Worm (Caenorhabditis elegans): ENCODE results near the gene irld-42.

The irld-42 gene

DNA sequence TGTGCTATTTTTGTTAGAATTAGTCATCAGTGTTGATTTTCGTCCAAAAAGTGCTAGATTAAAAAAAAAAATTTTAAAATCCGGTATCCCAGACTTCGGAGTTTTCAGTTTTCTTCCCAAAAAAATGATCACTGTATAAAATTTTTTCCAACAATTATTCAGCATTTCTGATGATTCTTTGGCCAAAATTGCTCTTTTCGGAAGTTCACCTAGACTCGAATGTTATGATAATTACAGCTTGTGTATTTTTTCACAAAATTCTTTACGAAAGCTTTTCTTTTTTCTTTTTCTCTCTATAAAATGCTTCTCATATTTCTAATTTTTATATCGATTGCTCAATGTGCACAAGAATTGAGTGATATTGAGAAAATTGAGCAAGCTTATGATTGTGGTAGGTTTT, 36.6 kb upstream of the irld-42 start, which contains the start of gene irld-17:
Gene irld-17, plus strand, starts transcription at position 301 of the 400 bp plus-strand sequence.
- TF ChIP-seq ztf-23 (GFP tag; IDR thresholded peaks at IDR 0.05) (no peak), cog-1 (tag; optimal IDR thresholded peaks at IDR 0.05) (no peak), ref-1 (GFP tag; conservative IDR thresholded peaks at IDR 0.05) (no peak), med-1 (GFP tag; optimal IDR thresholded peaks at IDR 0.05; ENCODE audit: insufficient read depth) (no peak), klf-2 (GFP tag; conservative IDR thresholded peaks at IDR 0.05) (no peak), ztf-29 (GFP tag; IDR thresholded peaks at IDR 0.05) (no peak), tab-1 (GFP tag; IDR thresholded peaks at IDR 0.05) (no peak), T22C8.4 (GFP tag; IDR thresholded peaks at IDR 0.05) (no peak), flt-1 (GFP tag; IDR thresholded peaks at IDR 0.05) (no peak)

DNA sequence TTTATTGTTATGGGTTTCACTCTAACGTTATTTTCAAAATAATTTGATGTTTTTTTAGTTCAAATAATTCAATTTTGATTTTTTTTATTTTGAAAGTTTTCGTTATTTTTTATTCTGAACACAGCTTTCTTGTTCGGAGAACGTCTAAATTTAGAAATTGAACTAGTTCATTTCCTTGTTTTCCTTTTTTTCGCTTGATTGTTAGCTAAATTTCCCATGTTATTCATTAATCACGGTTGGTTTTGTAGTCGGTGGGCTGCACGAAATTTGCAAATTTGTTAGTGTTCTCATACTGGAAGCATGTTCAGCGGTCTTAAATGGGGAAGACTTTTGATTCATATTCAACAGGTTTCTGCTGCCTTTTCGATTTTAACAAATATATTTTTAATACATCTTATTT, 32.5 kb upstream of the irld-42 start, which contains the start of gene str-222:
Gene str-222, plus strand, starts transcription at position 301 of the 400 bp plus-strand sequence.
- TF ChIP-seq ref-1 (GFP tag; conservative IDR thresholded peaks at IDR 0.05) = no peak
- no peak for TF ChIP-seq cog-1 (tag; optimal IDR thresholded peaks at IDR 0.05)
- no peak for TF ChIP-seq T22C8.4 (GFP tag; IDR thresholded peaks at IDR 0.05)
- no peak for TF ChIP-seq ztf-29 (GFP tag; IDR thresholded peaks at IDR 0.05)
- TF ChIP-seq ztf-23 (GFP tag; IDR thresholded peaks at IDR 0.05) = no peak

DNA sequence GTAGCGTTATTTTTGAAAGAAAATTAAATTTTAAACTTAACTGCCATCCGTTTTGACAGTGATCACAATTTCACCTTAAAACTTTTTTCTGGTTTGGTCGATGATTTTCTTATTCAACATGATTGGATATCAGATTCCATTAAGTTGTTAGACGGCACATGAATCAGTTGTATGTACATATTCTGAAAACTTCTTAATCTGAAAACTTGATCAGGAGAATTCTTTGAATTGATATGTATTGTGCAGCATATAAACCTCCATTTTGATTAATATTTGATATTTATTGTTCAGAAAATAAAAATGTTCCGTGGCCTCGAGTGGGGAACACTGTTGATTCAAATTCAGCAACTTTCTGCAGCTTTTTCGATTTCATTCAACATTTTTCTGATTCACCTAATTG, 28.3 kb upstream of the irld-42 start, which contains the start of gene str-221:
Gene str-221, plus strand, starts transcription at position 301 of the 400 bp plus-strand sequence.
- no peak for TF ChIP-seq klf-2 (GFP tag; conservative IDR thresholded peaks at IDR 0.05)
- TF ChIP-seq ztf-23 (GFP tag; IDR thresholded peaks at IDR 0.05) = no peak
- TF ChIP-seq T22C8.4 (GFP tag; IDR thresholded peaks at IDR 0.05) = no peak
- TF ChIP-seq flt-1 (GFP tag; IDR thresholded peaks at IDR 0.05) = no peak
- no peak for TF ChIP-seq cog-1 (tag; optimal IDR thresholded peaks at IDR 0.05)
- TF ChIP-seq ztf-29 (GFP tag; IDR thresholded peaks at IDR 0.05) = no peak
- no peak for TF ChIP-seq med-1 (GFP tag; optimal IDR thresholded peaks at IDR 0.05; ENCODE audit: insufficient read depth)
- TF ChIP-seq tab-1 (GFP tag; IDR thresholded peaks at IDR 0.05) = no peak
- TF ChIP-seq ref-1 (GFP tag; conservative IDR thresholded peaks at IDR 0.05) = no peak

DNA sequence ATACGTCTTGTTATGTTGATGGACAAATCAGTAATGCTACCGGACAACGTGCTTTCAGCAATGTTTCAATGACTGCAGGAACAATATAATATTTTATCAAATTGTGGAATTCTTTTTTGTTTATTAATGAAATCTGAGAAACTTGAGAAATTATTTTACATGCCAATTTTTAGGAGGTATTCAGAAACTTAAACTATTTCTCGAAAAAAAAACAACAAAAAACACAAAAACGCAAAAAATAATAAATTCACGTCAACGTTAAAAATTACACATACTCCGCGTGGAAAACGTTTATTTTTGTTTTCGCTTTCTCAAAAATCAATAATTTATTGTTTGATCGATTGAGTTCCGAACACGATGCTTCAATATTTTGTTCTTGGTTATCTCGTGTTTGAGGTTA, 26.1 kb upstream of the irld-42 start, which contains the start of gene Y46H3D.1:
Gene Y46H3D.1, plus strand, starts transcription at position 301 of the 400 bp plus-strand sequence.
- no peak for TF ChIP-seq klf-2 (GFP tag; conservative IDR thresholded peaks at IDR 0.05)
- no peak for TF ChIP-seq flt-1 (GFP tag; IDR thresholded peaks at IDR 0.05)
- no peak for TF ChIP-seq ztf-29 (GFP tag; IDR thresholded peaks at IDR 0.05)
- TF ChIP-seq ref-1 (GFP tag; conservative IDR thresholded peaks at IDR 0.05) = no peak

DNA sequence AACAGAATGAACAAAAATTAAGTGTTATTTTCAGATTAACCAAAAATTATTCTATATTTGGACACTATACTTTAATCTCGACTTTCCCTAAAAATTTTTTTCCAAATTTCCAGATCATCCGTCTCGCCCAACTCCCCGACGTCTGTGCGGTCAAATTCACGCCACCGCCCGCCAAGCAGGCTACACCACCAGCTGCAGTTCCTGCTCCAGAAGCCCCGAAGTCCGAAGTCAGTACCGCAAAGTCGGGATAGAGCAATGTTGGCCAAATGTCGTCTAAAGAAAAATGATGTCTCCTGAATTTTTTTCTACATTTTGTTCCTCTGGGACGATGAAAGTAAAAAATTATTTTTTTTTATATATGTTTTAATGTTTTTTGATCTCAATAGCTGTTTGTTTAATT, 25.5 kb upstream of the irld-42 start:
- no peak for TF ChIP-seq tab-1 (GFP tag; IDR thresholded peaks at IDR 0.05)
- TF ChIP-seq T22C8.4 (GFP tag; IDR thresholded peaks at IDR 0.05) = no peak
- TF ChIP-seq cog-1 (tag; optimal IDR thresholded peaks at IDR 0.05) = no peak
- no peak for TF ChIP-seq ztf-29 (GFP tag; IDR thresholded peaks at IDR 0.05)
- no peak for TF ChIP-seq ztf-23 (GFP tag; IDR thresholded peaks at IDR 0.05)
- no peak for TF ChIP-seq klf-2 (GFP tag; conservative IDR thresholded peaks at IDR 0.05)
- no peak for TF ChIP-seq flt-1 (GFP tag; IDR thresholded peaks at IDR 0.05)
- no peak for TF ChIP-seq ref-1 (GFP tag; conservative IDR thresholded peaks at IDR 0.05)
- TF ChIP-seq med-1 (GFP tag; optimal IDR thresholded peaks at IDR 0.05; ENCODE audit: insufficient read depth) = no peak

DNA sequence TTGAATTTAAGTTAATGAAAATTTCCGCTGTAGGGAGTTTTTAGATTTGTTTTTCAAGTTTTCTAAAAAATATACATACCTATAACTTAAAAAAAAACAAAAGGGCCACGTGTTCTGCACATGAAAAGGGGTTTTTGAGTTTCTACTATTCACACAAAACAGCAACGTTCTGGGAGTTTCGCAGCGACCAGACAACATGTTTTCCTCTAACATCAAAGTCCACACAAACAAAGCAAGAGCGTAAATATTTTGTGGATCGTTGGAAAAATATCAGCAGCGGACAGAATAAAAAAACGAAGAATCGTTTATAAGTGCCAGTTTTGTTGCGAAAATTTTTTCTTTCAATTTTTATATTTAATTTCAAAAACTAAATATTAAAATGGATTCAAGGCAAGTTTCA, 24.4 kb upstream of the irld-42 start, which contains the start of gene alh-2:
Gene alh-2, plus strand, starts transcription at position 284 of the 400 bp plus-strand sequence.
- TF ChIP-seq ref-1 (GFP tag; conservative IDR thresholded peaks at IDR 0.05) = no peak
- TF ChIP-seq klf-2 (GFP tag; conservative IDR thresholded peaks at IDR 0.05) = no peak
- no peak for TF ChIP-seq T22C8.4 (GFP tag; IDR thresholded peaks at IDR 0.05)
- no peak for TF ChIP-seq ztf-23 (GFP tag; IDR thresholded peaks at IDR 0.05)
- TF ChIP-seq cog-1 (tag; optimal IDR thresholded peaks at IDR 0.05) = no peak
- TF ChIP-seq flt-1 (GFP tag; IDR thresholded peaks at IDR 0.05) = no peak

DNA sequence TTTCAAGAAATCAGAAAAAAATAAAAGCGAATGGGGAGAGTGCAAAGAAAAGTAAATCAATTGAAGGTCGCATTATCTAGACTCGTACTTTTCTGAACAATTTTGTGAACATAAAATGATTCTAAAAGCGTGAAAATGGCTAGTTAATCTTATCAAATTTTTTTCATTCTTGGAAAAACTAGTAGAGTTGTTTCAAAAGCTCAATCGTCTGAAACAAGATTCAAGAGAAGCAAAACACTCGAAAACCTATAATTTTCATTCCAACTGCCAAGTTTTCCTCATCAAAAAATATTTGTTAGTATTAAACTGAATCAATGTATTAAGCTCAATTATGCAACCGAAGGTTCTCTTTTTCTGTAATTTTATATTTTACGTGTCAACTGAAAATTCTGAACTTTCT, 20.3 kb upstream of the irld-42 start, which contains the start of gene irld-45:
Gene irld-45, plus strand, starts transcription at position 301 of the 400 bp plus-strand sequence.
- TF ChIP-seq flt-1 (GFP tag; IDR thresholded peaks at IDR 0.05) (no peak), ref-1 (GFP tag; conservative IDR thresholded peaks at IDR 0.05) (no peak), klf-2 (GFP tag; conservative IDR thresholded peaks at IDR 0.05) (no peak), cog-1 (tag; optimal IDR thresholded peaks at IDR 0.05) (no peak), tab-1 (GFP tag; IDR thresholded peaks at IDR 0.05) (no peak), ztf-23 (GFP tag; IDR thresholded peaks at IDR 0.05) (no peak), T22C8.4 (GFP tag; IDR thresholded peaks at IDR 0.05) (no peak), med-1 (GFP tag; optimal IDR thresholded peaks at IDR 0.05; ENCODE audit: insufficient read depth) (no peak), ztf-29 (GFP tag; IDR thresholded peaks at IDR 0.05) (no peak)

DNA sequence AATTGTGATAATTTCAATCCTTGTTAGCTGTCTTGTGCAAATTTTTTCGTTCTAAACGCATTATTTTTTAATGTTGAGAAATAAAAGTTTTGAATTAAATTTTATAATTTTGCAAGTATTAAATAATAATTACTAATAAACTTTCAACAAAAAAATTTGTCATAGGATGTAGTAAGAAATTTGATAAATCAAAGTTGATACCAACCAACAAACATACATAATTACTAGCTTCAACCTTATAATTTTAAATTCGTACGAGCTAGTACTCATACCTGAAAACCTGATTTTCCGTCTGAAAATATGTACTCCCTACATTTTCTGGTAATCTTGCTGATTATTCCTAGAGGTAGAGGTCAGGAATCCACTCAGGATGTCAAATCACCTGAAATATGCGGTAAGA, 17.3 kb upstream of the irld-42 start, which contains the start of gene irld-44:
Gene irld-44, plus strand, starts transcription at position 301 of the 400 bp plus-strand sequence.
- no peak for TF ChIP-seq ref-1 (GFP tag; conservative IDR thresholded peaks at IDR 0.05)
- TF ChIP-seq klf-2 (GFP tag; conservative IDR thresholded peaks at IDR 0.05) = no peak
- no peak for TF ChIP-seq flt-1 (GFP tag; IDR thresholded peaks at IDR 0.05)
- TF ChIP-seq ztf-23 (GFP tag; IDR thresholded peaks at IDR 0.05) = no peak
- no peak for TF ChIP-seq tab-1 (GFP tag; IDR thresholded peaks at IDR 0.05)
- TF ChIP-seq med-1 (GFP tag; optimal IDR thresholded peaks at IDR 0.05; ENCODE audit: insufficient read depth) = no peak
- TF ChIP-seq cog-1 (tag; optimal IDR thresholded peaks at IDR 0.05) = no peak
- TF ChIP-seq T22C8.4 (GFP tag; IDR thresholded peaks at IDR 0.05) = no peak
- no peak for TF ChIP-seq ztf-29 (GFP tag; IDR thresholded peaks at IDR 0.05)

DNA sequence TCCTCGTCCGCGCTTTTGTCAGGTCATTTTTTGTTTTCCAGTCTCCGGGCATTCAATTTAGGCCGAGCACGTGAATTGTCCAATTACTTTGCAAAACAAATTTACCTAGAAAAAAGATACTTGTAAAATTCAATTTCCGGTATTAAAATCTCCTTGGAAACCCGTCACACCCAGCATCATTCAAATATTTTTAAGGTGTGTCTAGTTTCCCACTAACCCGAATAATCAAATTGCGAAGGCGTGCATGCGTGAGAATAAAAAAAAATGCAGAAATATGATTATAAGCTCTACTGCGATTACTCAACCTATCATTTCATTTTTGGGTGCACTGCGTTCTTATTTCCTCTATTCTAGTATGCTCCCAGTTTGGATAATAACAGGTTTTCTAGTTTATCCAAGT, 13.5 kb upstream of the irld-42 start, which contains the start of gene irld-11:
Gene irld-11, plus strand, starts transcription at position 301 of the 400 bp plus-strand sequence.
- no peak for TF ChIP-seq flt-1 (GFP tag; IDR thresholded peaks at IDR 0.05)
- no peak for TF ChIP-seq T22C8.4 (GFP tag; IDR thresholded peaks at IDR 0.05)
- TF ChIP-seq med-1 (GFP tag; optimal IDR thresholded peaks at IDR 0.05; ENCODE audit: insufficient read depth) = no peak
- TF ChIP-seq cog-1 (tag; optimal IDR thresholded peaks at IDR 0.05) = no peak
- no peak for TF ChIP-seq ztf-29 (GFP tag; IDR thresholded peaks at IDR 0.05)
- TF ChIP-seq ref-1 (GFP tag; conservative IDR thresholded peaks at IDR 0.05) = no peak
- TF ChIP-seq klf-2 (GFP tag; conservative IDR thresholded peaks at IDR 0.05) = no peak
- no peak for TF ChIP-seq tab-1 (GFP tag; IDR thresholded peaks at IDR 0.05)
- no peak for TF ChIP-seq ztf-23 (GFP tag; IDR thresholded peaks at IDR 0.05)

DNA sequence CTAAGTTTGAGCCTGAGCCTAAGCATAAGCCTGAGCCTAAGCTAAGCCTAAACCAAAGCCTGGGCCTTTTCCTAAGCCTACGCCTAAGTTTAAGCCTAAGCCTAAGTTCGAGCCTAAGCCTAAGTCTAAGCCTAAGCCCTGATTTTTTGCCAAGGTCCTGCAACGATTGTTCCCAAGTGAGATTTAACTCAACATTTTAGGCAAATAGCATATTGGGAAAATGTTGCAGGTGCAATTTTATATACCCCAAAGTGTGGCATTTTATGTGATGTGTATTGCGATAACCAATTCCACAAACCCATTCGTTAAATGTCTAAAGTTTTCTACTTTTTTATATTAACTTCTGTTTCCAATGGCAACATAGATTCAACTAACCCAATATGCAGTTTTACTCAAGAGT, 6.0 kb upstream of the irld-42 start, which contains the start of gene irld-40:
Gene irld-40, plus strand, starts transcription at position 301 of the 400 bp plus-strand sequence.
- TF ChIP-seq T22C8.4 (GFP tag; IDR thresholded peaks at IDR 0.05) = no peak
- no peak for TF ChIP-seq cog-1 (tag; optimal IDR thresholded peaks at IDR 0.05)
- no peak for TF ChIP-seq med-1 (GFP tag; optimal IDR thresholded peaks at IDR 0.05; ENCODE audit: insufficient read depth)
- TF ChIP-seq ref-1 (GFP tag; conservative IDR thresholded peaks at IDR 0.05) = no peak
- no peak for TF ChIP-seq flt-1 (GFP tag; IDR thresholded peaks at IDR 0.05)
- TF ChIP-seq tab-1 (GFP tag; IDR thresholded peaks at IDR 0.05) = no peak
- TF ChIP-seq ztf-23 (GFP tag; IDR thresholded peaks at IDR 0.05) = no peak
- TF ChIP-seq ztf-29 (GFP tag; IDR thresholded peaks at IDR 0.05) = no peak
- TF ChIP-seq klf-2 (GFP tag; conservative IDR thresholded peaks at IDR 0.05) = no peak
